Fruit fly (Drosophila melanogaster) whole organism, embryonic: ENCODE data around the gene CG8675.

Experiments
- Aef1 ChIP-seq: fragments of 200-800 bp; sonication (Bioruptor generic); IDR thresholded peaks from 3 replicates; pipeline ENCODE4 v1.3.6; 2022; ENCODE audit warnings: missing biosample characterization, missing genetic modification characterization
- Bdp1 ChIP-seq: fragments of 200-800 bp; sonication (Bioruptor generic); optimal IDR thresholded peaks from 3 replicates; lab custom pipeline; 2016; ENCODE audit warnings: missing biosample characterization, missing genetic modification characterization
- BtbVII ChIP-seq: fragments of 200-800 bp; sonication (Bioruptor generic); optimal IDR thresholded peaks from 3 replicates; lab custom pipeline; 2017; ENCODE audit warnings: missing biosample characterization, mild to moderate bottlenecking, missing genetic modification characterization
- CG10959 ChIP-seq: fragments of 200-800 bp; sonication (Bioruptor generic); IDR thresholded peaks from 2 replicates; pipeline ENCODE4 v1.3.6; 2022; ENCODE audit warnings: missing biosample characterization, missing genetic modification characterization
- CG11695 ChIP-seq: fragments of 200-800 bp; sonication (Bioruptor generic); IDR thresholded peaks from 3 replicates; pipeline ENCODE4 v1.3.6; 2022; ENCODE audit warnings: missing biosample characterization, missing genetic modification characterization
- CG12071 ChIP-seq: fragments of 200-800 bp; sonication (Bioruptor generic); optimal IDR thresholded peaks from 3 replicates; lab custom pipeline; 2018; ENCODE audit warnings: missing biosample characterization, mild to moderate bottlenecking, missing genetic modification characterization
- CG14667 ChIP-seq: fragments of 200-800 bp; sonication (Bioruptor generic); IDR thresholded peaks from 2 replicates; pipeline ENCODE4 v1.3.6; 2022; ENCODE audit warnings: missing biosample characterization, missing genetic modification characterization
- CG14860 ChIP-seq: fragments of 200-800 bp; sonication (Bioruptor generic); IDR thresholded peaks from 3 replicates; pipeline ENCODE4 v1.3.6; 2022; ENCODE audit warnings: missing biosample characterization, missing genetic modification characterization; ENCODE audit not compliant: partially characterized antibody
- CG15269 ChIP-seq: fragments of 200-800 bp; sonication (Bioruptor generic); optimal IDR thresholded peaks from 2 replicates; lab custom pipeline; 2018; ENCODE audit warnings: missing biosample characterization, mild to moderate bottlenecking, missing genetic modification characterization, moderate library complexity
- CG1529 ChIP-seq: fragments of 200-800 bp; sonication (Bioruptor generic); optimal IDR thresholded peaks from 3 replicates; lab custom pipeline; 2018; ENCODE audit warnings: missing biosample characterization, missing genetic modification characterization
- CG18476 ChIP-seq: fragments of 200-800 bp; sonication (Bioruptor generic); optimal IDR thresholded peaks from 2 replicates; lab custom pipeline; 2016; ENCODE audit warnings: missing biosample characterization, mild to moderate bottlenecking, missing genetic modification characterization
- CG18764 ChIP-seq: fragments of 200-800 bp; sonication (Bioruptor generic); optimal IDR thresholded peaks from 3 replicates; lab custom pipeline; 2016; ENCODE audit warnings: missing biosample characterization, missing genetic modification characterization
- CG2678 ChIP-seq: fragments of 200-800 bp; sonication (Bioruptor generic); optimal IDR thresholded peaks from 3 replicates; lab custom pipeline; 2019; ENCODE audit warnings: missing biosample characterization, mild to moderate bottlenecking, missing genetic modification characterization, moderate library complexity
- CG30403 ChIP-seq: fragments of 200-800 bp; sonication (Bioruptor generic); optimal IDR thresholded peaks from 3 replicates; lab custom pipeline; 2016; ENCODE audit warnings: missing biosample characterization, missing genetic modification characterization
- CG30431 ChIP-seq: fragments of 200-800 bp; sonication (Bioruptor generic); optimal IDR thresholded peaks from 2 replicates; lab custom pipeline; 2017; ENCODE audit warnings: missing biosample characterization, missing genetic modification characterization
- CG3163 ChIP-seq: fragments of 200-800 bp; sonication (Bioruptor generic); optimal IDR thresholded peaks from 3 replicates; lab custom pipeline; 2016; ENCODE audit warnings: missing biosample characterization, missing genetic modification characterization
- CG32767 ChIP-seq: fragments of 200-800 bp; sonication (Bioruptor generic); IDR thresholded peaks from 2 replicates; pipeline ENCODE4 v1.3.6; 2022; ENCODE audit warnings: missing biosample characterization, missing genetic modification characterization
- CG4328 ChIP-seq: fragments of 200-800 bp; sonication (Bioruptor generic); optimal IDR thresholded peaks from 3 replicates; lab custom pipeline; 2017; ENCODE audit warnings: missing biosample characterization, missing genetic modification reagents, missing genetic modification characterization
- CG4360 ChIP-seq: fragments of 200-800 bp; sonication (Bioruptor generic); IDR thresholded peaks from 2 replicates; pipeline ENCODE4 v1.3.6; 2022; ENCODE audit warnings: missing biosample characterization, missing genetic modification characterization
- CG6254 ChIP-seq: fragments of 200-800 bp; sonication (Bioruptor generic); optimal IDR thresholded peaks from 3 replicates; lab custom pipeline; 2017; ENCODE audit warnings: mild to moderate bottlenecking, missing biosample characterization, missing genetic modification reagents, missing genetic modification characterization
- CG6683 ChIP-seq: fragments of 200-800 bp; sonication (Bioruptor generic); optimal IDR thresholded peaks from 2 replicates; lab custom pipeline; 2017; ENCODE audit warnings: missing biosample characterization, mild to moderate bottlenecking, missing genetic modification characterization, missing genetic modification reagents
- CG7745 ChIP-seq: fragments of 200-800 bp; sonication (Bioruptor generic); optimal IDR thresholded peaks from 2 replicates; lab custom pipeline; 2018; ENCODE audit warnings: missing biosample characterization, mild to moderate bottlenecking, missing genetic modification characterization, moderate library complexity
- CG8924 ChIP-seq: fragments of 200-800 bp; optimal IDR thresholded peaks from 3 replicates; lab custom pipeline; 2019; ENCODE audit warnings: missing biosample characterization, mild to moderate bottlenecking, missing genetic modification characterization, moderate library complexity
- CG9797 ChIP-seq: fragments of 200-800 bp; sonication (Bioruptor generic); optimal IDR thresholded peaks from 3 replicates; lab custom pipeline; 2018; ENCODE audit warnings: missing biosample characterization, mild to moderate bottlenecking, missing genetic modification characterization
- D19B ChIP-seq: fragments of 200-800 bp; sonication (Bioruptor generic); optimal IDR thresholded peaks from 2 replicates; lab custom pipeline; 2017; ENCODE audit warnings: missing biosample characterization, mild to moderate bottlenecking, missing genetic modification characterization
- Dad ChIP-seq: fragments of 200-800 bp; sonication (Bioruptor generic); optimal IDR thresholded peaks from 3 replicates; lab custom pipeline; 2016; ENCODE audit warnings: missing biosample characterization, missing genetic modification characterization
- Dbx ChIP-seq: fragments of 200-800 bp; sonication (Bioruptor generic); IDR thresholded peaks from 3 replicates; pipeline ENCODE4 v1.3.6; 2022; ENCODE audit warnings: missing biosample characterization, missing genetic modification characterization
- Dfd ChIP-seq, 2 experiments: fragments of >200 bp; optimal IDR thresholded peaks; 2 replicates each; lab custom pipeline; 2017; ENCODE audit warnings: missing biosample characterization in 2 of 2, missing genetic modification characterization in 2 of 2
- Ets65A ChIP-seq: fragments of 200-800 bp; sonication (Bioruptor generic); peaks from one replicate; lab custom pipeline; 2016; ENCODE audit warnings: missing biosample characterization, missing genetic modification characterization
- HLH4C ChIP-seq: fragments of 200-800 bp; sonication (Bioruptor generic); IDR thresholded peaks from 3 replicates; pipeline ENCODE4 v1.3.6; 2022; ENCODE audit warnings: missing biosample characterization, missing genetic modification characterization; ENCODE audit not compliant: partially characterized antibody
- Nf-YB ChIP-seq: fragments of 200-800 bp; sonication (Bioruptor generic); optimal IDR thresholded peaks from 3 replicates; lab custom pipeline; 2019; ENCODE audit warnings: missing biosample characterization, mild to moderate bottlenecking, missing genetic modification characterization, moderate library complexity
- Sox100B ChIP-seq: fragments of 200-800 bp; sonication (Bioruptor generic); optimal IDR thresholded peaks from 3 replicates; lab custom pipeline; 2018; ENCODE audit warnings: missing biosample characterization, mild to moderate bottlenecking, missing genetic modification characterization
- Sry-δ ChIP-seq: fragments of 200-800 bp; sonication (Bioruptor generic); optimal IDR thresholded peaks from 2 replicates; lab custom pipeline; 2016; ENCODE audit warnings: missing biosample characterization, missing genetic modification characterization
- ac ChIP-seq: fragments of 200-800 bp; sonication (Bioruptor generic); optimal IDR thresholded peaks from 3 replicates; lab custom pipeline; 2017; ENCODE audit warnings: missing biosample characterization, mild to moderate bottlenecking, missing genetic modification characterization
- btn ChIP-seq: fragments of 200-800 bp; sonication (Bioruptor generic); optimal IDR thresholded peaks from 2 replicates; lab custom pipeline; 2016; ENCODE audit warnings: missing biosample characterization, missing genetic modification characterization
- ci ChIP-seq: fragments of 200-800 bp; sonication (Bioruptor generic); IDR thresholded peaks from 3 replicates; pipeline ENCODE4 v1.3.6; 2022; ENCODE audit warnings: missing biosample characterization, missing genetic modification characterization
- crp ChIP-seq, 2 experiments: fragments of 200-800 bp; sonication (Bioruptor generic); optimal IDR thresholded peaks; 2 replicates in 1 of 2; 3 replicates in 1 of 2; lab custom pipeline; 2017; ENCODE audit warnings: missing biosample characterization in 2 of 2, missing genetic modification characterization in 2 of 2, mild to moderate bottlenecking in 1 of 2, moderate library complexity in 1 of 2
- cwo ChIP-seq: fragments of 200-800 bp; sonication (Bioruptor generic); optimal IDR thresholded peaks from 3 replicates; lab custom pipeline; 2017; ENCODE audit warnings: missing biosample characterization, missing genetic modification characterization, mild to moderate bottlenecking, moderate library complexity, missing genetic modification reagents
- exex ChIP-seq: fragments of 200-800 bp; sonication (Bioruptor generic); optimal IDR thresholded peaks from 4 replicates; lab custom pipeline; 2018; ENCODE audit warnings: missing biosample characterization, mild to moderate bottlenecking, missing genetic modification characterization, moderate library complexity
- fu2 ChIP-seq: fragments of 200-800 bp; sonication (Bioruptor generic); optimal IDR thresholded peaks from 2 replicates; lab custom pipeline; 2016; ENCODE audit warnings: missing biosample characterization, missing genetic modification characterization
- gcm ChIP-seq: fragments of 200-800 bp; sonication (Bioruptor generic); optimal IDR thresholded peaks from 2 replicates; lab custom pipeline; 2019; ENCODE audit warnings: missing biosample characterization, mild to moderate bottlenecking, missing genetic modification characterization, moderate library complexity
- nerfin-1 ChIP-seq: fragments of 200-800 bp; sonication (Bioruptor generic); optimal IDR thresholded peaks from 3 replicates; lab custom pipeline; 2019; ENCODE audit warnings: missing biosample characterization, mild to moderate bottlenecking, missing genetic modification characterization, moderate library complexity
- pnt ChIP-seq: fragments of 200-800 bp; sonication (Bioruptor generic); optimal IDR thresholded peaks from 3 replicates; lab custom pipeline; 2016; ENCODE audit warnings: missing biosample characterization, missing genetic modification characterization
- pzg ChIP-seq: fragments of 200-800 bp; sonication (Bioruptor generic); optimal IDR thresholded peaks from 3 replicates; lab custom pipeline; 2018; ENCODE audit warnings: missing biosample characterization, mild to moderate bottlenecking, missing genetic modification characterization, moderate library complexity
- sens ChIP-seq: fragments of 200-800 bp; sonication (Bioruptor generic); peaks from one replicate; lab custom pipeline; 2016; ENCODE audit warnings: missing biosample characterization, missing genetic modification characterization
- sim ChIP-seq: fragments of 200-800 bp; sonication (Bioruptor generic); IDR thresholded peaks from 2 replicates; pipeline ENCODE4 v1.3.6; 2022; ENCODE audit warnings: missing biosample characterization, missing genetic modification characterization
- sob ChIP-seq: fragments of 200-800 bp; sonication (Bioruptor generic); IDR thresholded peaks from 2 replicates; pipeline ENCODE4 v1.3.6; 2022; ENCODE audit warnings: missing biosample characterization, missing genetic modification characterization
- tap ChIP-seq: fragments of 200-800 bp; optimal IDR thresholded peaks from 3 replicates; lab custom pipeline; 2019; ENCODE audit warnings: missing biosample characterization, mild to moderate bottlenecking, missing genetic modification characterization, moderate library complexity
- tll ChIP-seq, 2 experiments: fragments of 200-800 bp in 1 of 2; fragments of >200 bp in 1 of 2; sonication (Bioruptor generic) in 1 of 2; optimal IDR thresholded peaks; 2 replicates each; lab custom pipeline; 2017 to 2019; ENCODE audit warnings: missing biosample characterization in 2 of 2, missing genetic modification characterization in 2 of 2, mild to moderate bottlenecking in 1 of 2, moderate library complexity in 1 of 2
- trem ChIP-seq: fragments of 200-800 bp; optimal IDR thresholded peaks from 3 replicates; lab custom pipeline; 2019; ENCODE audit warnings: missing biosample characterization, mild to moderate bottlenecking, missing genetic modification characterization, moderate library complexity
- unpg ChIP-seq: fragments of 200-800 bp; sonication (Bioruptor generic); optimal IDR thresholded peaks from 3 replicates; lab custom pipeline; 2018; ENCODE audit warnings: missing biosample characterization, mild to moderate bottlenecking, missing genetic modification characterization, moderate library complexity
- yki ChIP-seq: fragments of >200 bp; optimal IDR thresholded peaks from 3 replicates; lab custom pipeline; 2018

CG8675 gene

DNA sequence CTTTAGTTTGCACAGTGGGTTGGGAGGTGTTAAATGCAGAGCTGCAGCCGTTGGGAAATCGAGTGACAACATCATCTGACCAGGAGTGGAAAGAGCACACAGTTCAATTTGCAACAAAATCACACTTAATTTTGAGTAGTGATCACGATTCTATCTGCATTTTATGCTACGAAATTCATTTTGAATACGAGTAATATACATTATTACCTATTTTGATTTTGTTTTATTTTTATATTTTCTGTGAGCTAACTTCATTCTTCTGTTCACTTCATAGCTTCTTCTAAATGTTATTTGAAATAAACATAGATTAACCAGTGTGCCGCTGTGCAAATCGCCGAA is 22.7 kb downstream of the CG8675 start, which contains the start of gene CG10598 (continued):
- TF ChIP-seq CG4328: no peak
- no peak for TF ChIP-seq CG12071 (GFP tag; lab: Kevin White, UChicago)
- no peak for TF ChIP-seq Dbx (GFP tag; lab: Robert Waterston, UW)
- TF ChIP-seq Dad: no peak
- TF ChIP-seq CG9797 (GFP tag; lab: Kevin White, UChicago): no peak
- no peak for TF ChIP-seq Sox100B
- TF ChIP-seq ac (GFP tag; lab: Kevin White, UChicago): no peak
- TF ChIP-seq CG11695 (GFP tag; lab: Robert Waterston, UW): 0 out of 3 replicates have a peak, but pooled peaks have one; percentile 31
- no peak for TF ChIP-seq Sry-δ (GFP tag; lab: Kevin White, UChicago)
- TF ChIP-seq CG4360 (GFP tag; lab: Robert Waterston, UW): no peak
- TF ChIP-seq CG3163: no peak
- no peak for TF ChIP-seq fu2 (GFP tag; lab: Kevin White, UChicago)
- peak; percentile 85 for TF ChIP-seq Ets65A (GFP tag; lab: Kevin White, UChicago)
- TF ChIP-seq CG2678: peak; percentile 35
- TF ChIP-seq tap (tag; lab: Kevin White, UChicago): no peak
- no peak for TF ChIP-seq Dfd (GFP tag; optimal IDR thresholded peaks at IDR 0.05; lab: Kevin White, UChicago)
- TF ChIP-seq BtbVII (GFP tag; lab: Kevin White, UChicago): no peak
- TF ChIP-seq CG15269: peak; percentile 52
- no peak for TF ChIP-seq CG10959 (GFP tag; lab: Robert Waterston, UW)
- no peak for TF ChIP-seq HLH4C (GFP tag; lab: Robert Waterston, UW)
- TF ChIP-seq nerfin-1: no peak
- TF ChIP-seq Bdp1: no peak
- no peak for TF ChIP-seq CG18764 (GFP tag; lab: Kevin White, UChicago)
- no peak for TF ChIP-seq CG7745 (tag; lab: Kevin White, UChicago)
- TF ChIP-seq CG32767 (GFP tag; lab: Robert Waterston, UW): no peak
- no peak for TF ChIP-seq CG30431 (GFP tag; lab: Kevin White, UChicago)
- no peak for TF ChIP-seq CG14667 (GFP tag; lab: Robert Waterston, UW)
- no peak for TF ChIP-seq btn (GFP tag; lab: Kevin White, UChicago)
- no peak for TF ChIP-seq exex (tag; lab: Kevin White, UChicago)
- TF ChIP-seq crp (GFP tag; optimal IDR thresholded peaks at IDR 0.05; lab: Kevin White, UChicago): no peak
- TF ChIP-seq ci (GFP tag; lab: Robert Waterston, UW): no peak
- peak; percentile 1 for TF ChIP-seq cwo
- no peak for TF ChIP-seq CG14860 (GFP tag; lab: Robert Waterston, UW)
- TF ChIP-seq pnt (GFP tag; lab: Kevin White, UChicago): no peak
- no peak for TF ChIP-seq tll (GFP tag; optimal IDR thresholded peaks at IDR 0.05; lab: Kevin White, UChicago)
- no peak for TF ChIP-seq CG1529 (GFP tag; lab: Kevin White, UChicago)
- TF ChIP-seq D19B (GFP tag; lab: Kevin White, UChicago): peak; percentile 1
- no peak for TF ChIP-seq CG6683
- no peak for TF ChIP-seq pzg (GFP tag; lab: Kevin White, UChicago)
- TF ChIP-seq sim (GFP tag; lab: Robert Waterston, UW): no peak
- peak; percentile 39 for TF ChIP-seq CG30403
- TF ChIP-seq CG6254 (GFP tag; lab: Kevin White, UChicago): no peak
- peak; percentile 10 for TF ChIP-seq unpg (GFP tag; lab: Kevin White, UChicago)
- no peak for TF ChIP-seq yki
- no peak for TF ChIP-seq CG8924
- no peak for TF ChIP-seq Nf-YB (GFP tag; lab: Kevin White, UChicago)
- no peak for TF ChIP-seq gcm (GFP tag; lab: Kevin White, UChicago)
- no peak for TF ChIP-seq CG18476 (GFP tag; lab: Kevin White, UChicago)
- no peak for TF ChIP-seq Aef1
- no peak for TF ChIP-seq sens (GFP tag; lab: Kevin White, UChicago)
- no peak for TF ChIP-seq trem (tag; lab: Kevin White, UChicago)
- no peak for TF ChIP-seq sob (GFP tag; lab: Robert Waterston, UW)
